Worm (Caenorhabditis elegans): ENCODE measurements around the gene chil-2.

ce11 chrII:9895173-9895572 is 20.8 kb upstream of the chil-2 start:
- TF ChIP-seq ama-1 (optimal IDR thresholded peaks at IDR 0.05) (no peak), unc-39 (tag; optimal IDR thresholded peaks at IDR 0.05) (no peak), nhr-77 (tag; optimal IDR thresholded peaks at IDR 0.05) (no peak), fos-1 (tag; optimal IDR thresholded peaks at IDR 0.05) (no peak), lin-39 (tag; optimal IDR thresholded peaks at IDR 0.05) (no peak), egl-27 (tag; optimal IDR thresholded peaks at IDR 0.05) (no peak)

Measured in whole organism, L3 larva.